Worm (Caenorhabditis elegans): ENCODE measurements around the gene T28A11.16.

T28A11.16 gene

ce11 chrV:3236610-3237009 lies 22.4 kb downstream of the T28A11.16 start, which contains the start of the genes K08D9.9 and str-16:
Gene K08D9.9 (minus strand): TSS chrV:3236710.
Gene str-16 (plus strand): TSS chrV:3236875.
- TF ChIP-seq fkh-3 (tag; optimal IDR thresholded peaks at IDR 0.05) (no peak), ztf-28 (GFP tag; IDR thresholded peaks at IDR 0.05) (no peak), F57C9.4 (tag; optimal IDR thresholded peaks at IDR 0.05) (no peak), ama-1 (optimal IDR thresholded peaks at IDR 0.05) (no peak), ama-1 (GFP tag; optimal IDR thresholded peaks at IDR 0.05) (no peak), aptf-3 (GFP tag; IDR thresholded peaks at IDR 0.05) (no peak), nfya-2 (GFP tag; IDR thresholded peaks at IDR 0.05) (no peak), pbrm-1 (GFP tag; IDR thresholded peaks at IDR 0.05) (no peak), D2030.7 (GFP tag; IDR thresholded peaks at IDR 0.05) (no peak), nhr-90 (tag; optimal IDR thresholded peaks at IDR 0.05) (no peak), B0261.1 (tag; optimal IDR thresholded peaks at IDR 0.05) (no peak), madf-8 (GFP tag; conservative IDR thresholded peaks at IDR 0.05) (no peak), mxl-1 (tag; optimal IDR thresholded peaks at IDR 0.05) (no peak), akir-1 (GFP tag; optimal IDR thresholded peaks at IDR 0.05) (no peak), egl-44 (GFP tag; IDR thresholded peaks at IDR 0.05) (no peak), zfh-2 (GFP tag; conservative IDR thresholded peaks at IDR 0.05) (no peak), attf-3 (GFP tag; conservative IDR thresholded peaks at IDR 0.05) (no peak), dpff-1 (tag; optimal IDR thresholded peaks at IDR 0.05) (no peak)

ce11 chrV:3234887-3235286 lies 24.1 kb downstream of the T28A11.16 start, which contains the start of gene K08D9.6:
Gene K08D9.6 (minus strand): TSS chrV:3234987.
- TF ChIP-seq ztf-3 (GFP tag; optimal IDR thresholded peaks at IDR 0.05) (no peak), lin-26 (GFP tag; IDR thresholded peaks at IDR 0.05) (no peak), attf-3 (GFP tag; conservative IDR thresholded peaks at IDR 0.05) (no peak), Y79H2A.3 (GFP tag; conservative IDR thresholded peaks at IDR 0.05) (no peak), ztf-22 (GFP tag; optimal IDR thresholded peaks at IDR 0.05) (no peak)

ce11 chrV:3230597-3230996 lies 28.4 kb downstream of the T28A11.16 start, which contains the start of gene K08D9.10:
Gene K08D9.10 (plus strand): TSS chrV:3230897.
- no peak for TF ChIP-seq F10E7.11 (tag; optimal IDR thresholded peaks at IDR 0.05)
- TF ChIP-seq dpl-1 (GFP tag; optimal IDR thresholded peaks at IDR 0.05), result no peak
- no peak for TF ChIP-seq unc-130 (GFP tag; optimal IDR thresholded peaks at IDR 0.05)
- no peak for TF ChIP-seq ztf-6 (GFP tag; IDR thresholded peaks at IDR 0.05)
- no peak for TF ChIP-seq Y56A3A.18 (GFP tag; IDR thresholded peaks at IDR 0.05)
- TF ChIP-seq nhr-179 (tag; optimal IDR thresholded peaks at IDR 0.05), result no peak
- no peak for TF ChIP-seq snpc-1.1 (tag; optimal IDR thresholded peaks at IDR 0.05; ENCODE audit: insufficient read depth)

- no peak for TF ChIP-seq bed-2 (GFP tag; IDR thresholded peaks at IDR 0.05)
- TF ChIP-seq hmg-20 (GFP tag; IDR thresholded peaks at IDR 0.05), result no peak
- no peak for TF ChIP-seq hsf-1 (GFP tag; IDR thresholded peaks at IDR 0.05)
- TF ChIP-seq nhr-80 (tag; optimal IDR thresholded peaks at IDR 0.05), result no peak
- no peak for TF ChIP-seq ekl-4 (GFP tag; IDR thresholded peaks at IDR 0.05)
- TF ChIP-seq hmg-1.2 (GFP tag; IDR thresholded peaks at IDR 0.05), result no peak
- no peak for TF ChIP-seq aptf-2 (GFP tag; conservative IDR thresholded peaks at IDR 0.05)
- no peak for TF ChIP-seq ceh-100 (GFP tag; IDR thresholded peaks at IDR 0.05)
- TF ChIP-seq ZK185.1 (tag; optimal IDR thresholded peaks at IDR 0.05; ENCODE audit: poor library complexity, severe bottlenecking), result no peak
- no peak for TF ChIP-seq gei-17 (GFP tag; optimal IDR thresholded peaks at IDR 0.05)
- no peak for TF ChIP-seq sea-2 (GFP tag; IDR thresholded peaks at IDR 0.05)
- TF ChIP-seq ceh-79 (tag; optimal IDR thresholded peaks at IDR 0.05), result no peak
- TF ChIP-seq T26A5.8 (tag; optimal IDR thresholded peaks at IDR 0.05), result no peak
- TF ChIP-seq zim-3 (tag; optimal IDR thresholded peaks at IDR 0.05), result no peak
These were observed 28.9 kb downstream of the T28A11.16 start for ce11 chrV:3230150-3230549.
